Worm (Caenorhabditis elegans) whole organism, L1 larva: ENCODE measurements around the gene C50B8.5.

ENCODE experiments used
- C04F5.9 ChIP-seq: sonication (generic microtip); optimal IDR thresholded peaks from 2 replicates; lab custom pipeline; 2016; ENCODE audit warnings: missing genetic modification characterization, missing compliant biosample characterization
- F16B12.6 ChIP-seq: fragments of 150-350 bp; optimal IDR thresholded peaks from 2 replicates; lab custom pipeline; 2014; ENCODE audit warnings: missing biosample characterization, missing genetic modification characterization
- Y116A8C.19 ChIP-seq: sonication (generic microtip); optimal IDR thresholded peaks from 2 replicates; lab custom pipeline; 2016; ENCODE audit warnings: missing compliant biosample characterization, missing genetic modification characterization, borderline replicate concordance
- aha-1 ChIP-seq: fragments of 150-350 bp; optimal IDR thresholded peaks from 2 replicates; lab custom pipeline; 2014; ENCODE audit warnings: missing biosample characterization, missing genetic modification characterization
- alr-1 ChIP-seq: fragments of 200-800 bp; sonication (Bioruptor generic); optimal IDR thresholded peaks from 2 replicates; lab custom pipeline; 2018; ENCODE audit warnings: borderline replicate concordance, mild to moderate bottlenecking, missing genetic modification characterization, missing compliant biosample characterization
- ceh-8 ChIP-seq: fragments of 200-800 bp; sonication (Bioruptor generic); optimal IDR thresholded peaks from 2 replicates; lab custom pipeline; 2018; ENCODE audit warnings: mild to moderate bottlenecking, missing genetic modification characterization, moderate library complexity, missing compliant biosample characterization
- ceh-82 ChIP-seq, 3 experiments: fragments of 150-350 bp in 1 of 3; sonication (generic microtip) in 2 of 3; optimal IDR thresholded peaks; 2 replicates each; lab custom pipeline; 2014 to 2017; ENCODE audit warnings: missing biosample characterization in 3 of 3, missing genetic modification characterization in 3 of 3
- ceh-88 ChIP-seq: fragments of 200-800 bp; sonication (Bioruptor generic); IDR thresholded peaks from 2 replicates; pipeline ENCODE4 v1.3.6; 2022; ENCODE audit warnings: missing genetic modification characterization, missing compliant biosample characterization
- ces-1 ChIP-seq: fragments of 150-350 bp; optimal IDR thresholded peaks from 2 replicates; lab custom pipeline; 2014; ENCODE audit warnings: missing biosample characterization, missing genetic modification reagents, missing genetic modification characterization
- dpl-1 ChIP-seq, 3 experiments: fragments of 150-350 bp in 2 of 3; sonication (generic microtip) in 1 of 3; optimal IDR thresholded peaks; 2 replicates each; lab custom pipeline; 2014 to 2017; ENCODE audit warnings: missing biosample characterization in 3 of 3, missing genetic modification characterization in 3 of 3, missing genetic modification reagents in 3 of 3
- dsc-1 ChIP-seq: sonication (generic microtip); optimal IDR thresholded peaks from 2 replicates; lab custom pipeline; 2016; ENCODE audit warnings: mild to moderate bottlenecking, missing genetic modification characterization, missing compliant biosample characterization
- efl-1 ChIP-seq, 4 experiments: fragments of 150-350 bp; optimal IDR thresholded peaks in 3 of 4; peaks in 1 of 4; 1 replicate in 1 of 4; 2 replicates in 3 of 4; lab custom pipeline; 2014; ENCODE audit warnings: missing biosample characterization in 2 of 4, missing genetic modification characterization in 2 of 4, missing genetic modification reagents in 2 of 4
- egl-27 ChIP-seq, 2 experiments: fragments of 150-350 bp in 1 of 2; sonication (generic microtip); optimal IDR thresholded peaks; 3 replicates each; lab custom pipeline; 2017 to 2018; ENCODE audit warnings: missing biosample characterization in 2 of 2, missing genetic modification characterization in 2 of 2, missing genetic modification reagents in 2 of 2
- elt-2 ChIP-seq: sonication (generic microtip); optimal IDR thresholded peaks from 2 replicates; lab custom pipeline; 2016; ENCODE audit warnings: missing genetic modification characterization, mild to moderate bottlenecking, inconsistent platforms, missing compliant biosample characterization, missing genetic modification reagents
- fkh-4 ChIP-seq: sonication (generic microtip); optimal IDR thresholded peaks from 2 replicates; lab custom pipeline; 2016; ENCODE audit warnings: missing compliant biosample characterization, missing genetic modification characterization, borderline replicate concordance
- fkh-8 ChIP-seq: sonication (generic microtip); optimal IDR thresholded peaks from 2 replicates; lab custom pipeline; 2016; ENCODE audit warnings: mild to moderate bottlenecking, missing genetic modification characterization, missing compliant biosample characterization
- fos-1 ChIP-seq: fragments of 150-350 bp; optimal IDR thresholded peaks from 2 replicates; lab custom pipeline; 2014; ENCODE audit warnings: missing biosample characterization, missing genetic modification characterization
- hlh-4 ChIP-seq: sonication (generic microtip); optimal IDR thresholded peaks from 2 replicates; lab custom pipeline; 2016; ENCODE audit warnings: mild to moderate bottlenecking, missing genetic modification characterization, missing compliant biosample characterization
- hpl-2 ChIP-seq: fragments of 150-350 bp; optimal IDR thresholded peaks from 2 replicates; lab custom pipeline; 2014; ENCODE audit warnings: missing biosample characterization, missing genetic modification reagents, missing genetic modification characterization
- irx-1 ChIP-seq: sonication (generic microtip); optimal IDR thresholded peaks from 2 replicates; lab custom pipeline; 2016; ENCODE audit warnings: missing genetic modification characterization, missing compliant biosample characterization
- isw-1 ChIP-seq: fragments of 200-800 bp; sonication (Bioruptor generic); IDR thresholded peaks from 2 replicates; pipeline ENCODE4 v1.3.6; 2022; ENCODE audit warnings: missing genetic modification characterization, missing compliant biosample characterization
- jun-1 ChIP-seq: fragments of 150-350 bp; optimal IDR thresholded peaks from 2 replicates; lab custom pipeline; 2014; ENCODE audit warnings: missing biosample characterization, missing genetic modification reagents, missing genetic modification characterization
- lin-13 ChIP-seq: fragments of 150-350 bp; optimal IDR thresholded peaks from 2 replicates; lab custom pipeline; 2014; ENCODE audit warnings: missing biosample characterization, missing genetic modification reagents, missing genetic modification characterization
- lir-3 ChIP-seq: sonication (generic microtip); optimal IDR thresholded peaks from 2 replicates; lab custom pipeline; 2016; ENCODE audit warnings: mild to moderate bottlenecking, missing genetic modification characterization, moderate library complexity, missing compliant biosample characterization; ENCODE audit not compliant: poor library complexity
- lsy-2 ChIP-seq, 2 experiments: fragments of 150-350 bp; optimal IDR thresholded peaks; 2 replicates each; lab custom pipeline; 2014; ENCODE audit warnings: missing biosample characterization in 2 of 2, missing genetic modification characterization in 2 of 2
- mef-2 ChIP-seq: fragments of 150-350 bp; optimal IDR thresholded peaks from 2 replicates; lab custom pipeline; 2014; ENCODE audit warnings: missing biosample characterization, missing genetic modification characterization
- mep-1 ChIP-seq: fragments of 150-350 bp; optimal IDR thresholded peaks from 2 replicates; lab custom pipeline; 2014; ENCODE audit warnings: missing biosample characterization, missing genetic modification characterization
- nhr-11 ChIP-seq: fragments of 150-350 bp; optimal IDR thresholded peaks from 2 replicates; lab custom pipeline; 2014; ENCODE audit warnings: missing biosample characterization, missing genetic modification characterization
- nhr-12 ChIP-seq: sonication (generic microtip); optimal IDR thresholded peaks from 2 replicates; lab custom pipeline; 2017; ENCODE audit warnings: missing biosample characterization, missing genetic modification characterization
- nhr-19 ChIP-seq: fragments of 200-800 bp; sonication (Bioruptor generic); conservative IDR thresholded peaks from 2 replicates; pipeline ENCODE4 v1.3.6; 2022; ENCODE audit warnings: missing genetic modification characterization, missing compliant biosample characterization
- nhr-20 ChIP-seq: sonication (generic microtip); optimal IDR thresholded peaks from 2 replicates; lab custom pipeline; 2016; ENCODE audit warnings: mild to moderate bottlenecking, missing genetic modification characterization, missing compliant biosample characterization
- nhr-237 ChIP-seq: fragments of 150-350 bp; optimal IDR thresholded peaks from 2 replicates; lab custom pipeline; 2014; ENCODE audit warnings: missing biosample characterization, missing genetic modification characterization
- nhr-28 ChIP-seq: fragments of 150-350 bp; optimal IDR thresholded peaks from 2 replicates; lab custom pipeline; 2014; ENCODE audit warnings: missing biosample characterization, missing genetic modification characterization
- nhr-47 ChIP-seq: sonication (generic microtip); optimal IDR thresholded peaks from 2 replicates; lab custom pipeline; 2016; ENCODE audit warnings: mild to moderate bottlenecking, missing genetic modification characterization, moderate library complexity, missing compliant biosample characterization
- nhr-77 ChIP-seq: fragments of 150-350 bp; optimal IDR thresholded peaks from 2 replicates; lab custom pipeline; 2014; ENCODE audit warnings: missing biosample characterization, missing genetic modification characterization
- nhr-85 ChIP-seq: sonication (generic microtip); peaks from one replicate; lab custom pipeline; 2016; ENCODE audit warnings: missing genetic modification characterization, inconsistent platforms, missing compliant biosample characterization
- pax-3 ChIP-seq: fragments of 200-800 bp; sonication (Bioruptor generic); optimal IDR thresholded peaks from 2 replicates; lab custom pipeline; 2018; ENCODE audit warnings: mild to moderate bottlenecking, missing genetic modification characterization, moderate library complexity, missing compliant biosample characterization
- pqm-1 ChIP-seq: sonication (generic microtip); optimal IDR thresholded peaks from 3 replicates; lab custom pipeline; 2017; ENCODE audit warnings: missing biosample characterization, missing genetic modification characterization
- skn-1 ChIP-seq: fragments of 150-350 bp; optimal IDR thresholded peaks from 2 replicates; lab custom pipeline; 2014; ENCODE audit warnings: missing biosample characterization, missing genetic modification characterization
- snu-23 ChIP-seq: sonication (generic microtip); optimal IDR thresholded peaks from 2 replicates; lab custom pipeline; 2016; ENCODE audit warnings: missing genetic modification characterization, missing compliant biosample characterization
- sup-37 ChIP-seq: fragments of 200-800 bp; sonication (Bioruptor generic); optimal IDR thresholded peaks from 2 replicates; lab custom pipeline; 2018; ENCODE audit warnings: mild to moderate bottlenecking, missing genetic modification characterization, missing compliant biosample characterization
- swsn-7 ChIP-seq: sonication (generic microtip); optimal IDR thresholded peaks from 2 replicates; lab custom pipeline; 2016; ENCODE audit warnings: missing genetic modification characterization, missing compliant biosample characterization
- tbx-2 ChIP-seq: sonication (generic microtip); optimal IDR thresholded peaks from 2 replicates; lab custom pipeline; 2016; ENCODE audit warnings: missing genetic modification characterization, missing compliant biosample characterization
- unc-62 ChIP-seq: fragments of 150-350 bp; optimal IDR thresholded peaks from 2 replicates; lab custom pipeline; 2014; ENCODE audit warnings: missing biosample characterization, missing genetic modification reagents, missing genetic modification characterization
- vab-15 ChIP-seq: sonication (generic microtip); optimal IDR thresholded peaks from 2 replicates; lab custom pipeline; 2017; ENCODE audit warnings: missing genotype, mild to moderate bottlenecking, missing genetic modification characterization, missing compliant biosample characterization
- xbp-1 ChIP-seq: sonication (generic microtip); optimal IDR thresholded peaks from 2 replicates; lab custom pipeline; 2016; ENCODE audit warnings: missing genetic modification characterization, missing compliant biosample characterization
- ztf-4 ChIP-seq: fragments of 150-350 bp; optimal IDR thresholded peaks from 2 replicates; lab custom pipeline; 2014; ENCODE audit warnings: missing biosample characterization, missing genetic modification characterization

C50B8.5 gene

ce11 chrV:13551601-13552000 lies 29.2 kb upstream of the C50B8.5 start, which contains the start of the genes C56A3.4 and C56A3.5 (continued):
- TF ChIP-seq nhr-11 (tag; lab: Kevin White, UChicago) (no peak), tbx-2 (tag; lab: Kevin White, UChicago) (peak; percentile 62), skn-1 (tag; lab: Kevin White, UChicago) (peak; percentile 62), pax-3 (tag; lab: Kevin White, UChicago) (peak; percentile 88), hlh-4 (tag; lab: Kevin White, UChicago) (no peak), mep-1 (peak; percentile 56), ztf-4 (no peak), isw-1 (GFP tag; lab: Robert Waterston, UW) (peak; percentile 62), pqm-1 (tag; lab: Kevin White, UChicago) (no peak), mef-2 (no peak), fos-1 (tag; lab: Kevin White, UChicago) (peak; percentile 8), egl-27 (tag; optimal IDR thresholded peaks at IDR 0.05; lab: Kevin White, UChicago) (no peak), nhr-85 (tag; lab: Kevin White, UChicago) (peak; percentile 79), C04F5.9 (tag; lab: Kevin White, UChicago) (peak; percentile 8), ces-1 (GFP tag; lab: Kevin White, UChicago) (no peak), hpl-2 (no peak), snu-23 (GFP tag; lab: Kevin White, UChicago) (peak; percentile 62), nhr-77 (tag; lab: Kevin White, UChicago) (no peak), lir-3 (tag; lab: Kevin White, UChicago) (peak; percentile 88), efl-1 (optimal IDR thresholded peaks at IDR 0.05; lab: Kevin White, UChicago) (peak; percentile 69 to 75), efl-1 (GFP tag; optimal IDR thresholded peaks at IDR 0.05 in 1 of 2; lab: Kevin White, UChicago) (peak; percentile 81 to 96), nhr-12 (tag; lab: Kevin White, UChicago) (no peak), nhr-47 (tag; lab: Kevin White, UChicago) (peak; percentile 73), swsn-7 (tag; lab: Kevin White, UChicago) (peak; percentile 50), irx-1 (peak; percentile 80), dsc-1 (tag; lab: Kevin White, UChicago) (peak; percentile 55), aha-1 (tag; lab: Kevin White, UChicago) (no peak), nhr-19 (peak; percentile 65), ceh-88 (GFP tag; lab: Robert Waterston, UW) (no peak), nhr-28 (tag; lab: Kevin White, UChicago) (no peak), ceh-8 (GFP tag; lab: Kevin White, UChicago) (peak; percentile 20), lsy-2 (tag; optimal IDR thresholded peaks at IDR 0.05; lab: Kevin White, UChicago) (peak; percentile 48 to 65), unc-62 (GFP tag; lab: Kevin White, UChicago) (no peak), fkh-8 (tag; lab: Kevin White, UChicago) (peak; percentile 68), sup-37 (GFP tag; lab: Kevin White, UChicago) (no peak), nhr-237 (tag; lab: Kevin White, UChicago) (no peak), lin-13 (GFP tag; lab: Kevin White, UChicago) (peak; percentile 15), Y116A8C.19 (no peak), nhr-20 (tag; lab: Kevin White, UChicago) (peak; percentile 58), ceh-82 (tag; optimal IDR thresholded peaks at IDR 0.05; lab: Kevin White, UChicago) (peak; percentile 19 to 60 (median 39)), elt-2 (tag; lab: Kevin White, UChicago) (peak; percentile 32), jun-1 (peak; percentile 27), alr-1 (no peak), fkh-4 (tag; lab: Kevin White, UChicago) (peak; percentile 67), vab-15 (no peak), xbp-1 (peak; percentile 58), dpl-1 (GFP tag; optimal IDR thresholded peaks at IDR 0.05; lab: Kevin White, UChicago) (peak; percentile 61 to 83 (median 77)), F16B12.6 (tag; lab: Kevin White, UChicago) (peak; percentile 17)
